Worm (Caenorhabditis elegans) whole organism, L1 larva: ENCODE measurements around the gene T05A7.6.

Experiments used
- C04F5.9 ChIP-seq: sonication (generic microtip); optimal IDR thresholded peaks from 2 replicates; lab custom pipeline; 2016; ENCODE audit warnings: missing genetic modification characterization, missing compliant biosample characterization
- C16A3.4 ChIP-seq: fragments of 150-350 bp; optimal IDR thresholded peaks from 2 replicates; lab custom pipeline; 2014; ENCODE audit warnings: missing biosample characterization, missing genetic modification characterization
- F16B12.6 ChIP-seq: fragments of 150-350 bp; optimal IDR thresholded peaks from 2 replicates; lab custom pipeline; 2014; ENCODE audit warnings: missing biosample characterization, missing genetic modification characterization
- Y116A8C.19 ChIP-seq: sonication (generic microtip); optimal IDR thresholded peaks from 2 replicates; lab custom pipeline; 2016; ENCODE audit warnings: missing compliant biosample characterization, missing genetic modification characterization, borderline replicate concordance
- alr-1 ChIP-seq: fragments of 200-800 bp; sonication (Bioruptor generic); optimal IDR thresholded peaks from 2 replicates; lab custom pipeline; 2018; ENCODE audit warnings: borderline replicate concordance, mild to moderate bottlenecking, missing genetic modification characterization, missing compliant biosample characterization
- ama-1 ChIP-seq: fragments of 150-350 bp; optimal IDR thresholded peaks from 2 replicates; lab custom pipeline; 2014
- blmp-1 ChIP-seq: fragments of 150-350 bp; optimal IDR thresholded peaks from 2 replicates; lab custom pipeline; 2014; ENCODE audit warnings: missing biosample characterization, missing genetic modification characterization
- ceh-8 ChIP-seq: fragments of 200-800 bp; sonication (Bioruptor generic); optimal IDR thresholded peaks from 2 replicates; lab custom pipeline; 2018; ENCODE audit warnings: mild to moderate bottlenecking, missing genetic modification characterization, moderate library complexity, missing compliant biosample characterization
- ceh-82 ChIP-seq, 3 experiments: fragments of 150-350 bp in 1 of 3; sonication (generic microtip) in 2 of 3; optimal IDR thresholded peaks; 2 replicates each; lab custom pipeline; 2014 to 2017; ENCODE audit warnings: missing biosample characterization in 3 of 3, missing genetic modification characterization in 3 of 3
- ceh-88 ChIP-seq: fragments of 200-800 bp; sonication (Bioruptor generic); IDR thresholded peaks from 2 replicates; pipeline ENCODE4 v1.3.6; 2022; ENCODE audit warnings: missing genetic modification characterization, missing compliant biosample characterization
- ces-1 ChIP-seq: fragments of 150-350 bp; optimal IDR thresholded peaks from 2 replicates; lab custom pipeline; 2014; ENCODE audit warnings: missing biosample characterization, missing genetic modification reagents, missing genetic modification characterization
- dpl-1 ChIP-seq, 3 experiments: fragments of 150-350 bp in 2 of 3; sonication (generic microtip) in 1 of 3; optimal IDR thresholded peaks; 2 replicates each; lab custom pipeline; 2014 to 2017; ENCODE audit warnings: missing biosample characterization in 3 of 3, missing genetic modification characterization in 3 of 3, missing genetic modification reagents in 3 of 3
- egl-13 ChIP-seq: sonication (generic microtip); optimal IDR thresholded peaks from 2 replicates; lab custom pipeline; 2016; ENCODE audit warnings: missing genotype, missing genetic modification reagents, missing genetic modification characterization, missing compliant biosample characterization
- fkh-4 ChIP-seq: sonication (generic microtip); optimal IDR thresholded peaks from 2 replicates; lab custom pipeline; 2016; ENCODE audit warnings: missing compliant biosample characterization, missing genetic modification characterization, borderline replicate concordance
- fkh-8 ChIP-seq: sonication (generic microtip); optimal IDR thresholded peaks from 2 replicates; lab custom pipeline; 2016; ENCODE audit warnings: mild to moderate bottlenecking, missing genetic modification characterization, missing compliant biosample characterization
- fos-1 ChIP-seq: fragments of 150-350 bp; optimal IDR thresholded peaks from 2 replicates; lab custom pipeline; 2014; ENCODE audit warnings: missing biosample characterization, missing genetic modification characterization
- grh-1 ChIP-seq: fragments of 200-800 bp; sonication (Bioruptor generic); IDR thresholded peaks from 2 replicates; pipeline ENCODE4 v1.3.6; 2022; ENCODE audit warnings: missing genetic modification reagents, missing genetic modification characterization, missing compliant biosample characterization
- hlh-17 ChIP-seq: fragments of 200-800 bp; sonication (Bioruptor generic); optimal IDR thresholded peaks from 2 replicates; lab custom pipeline; 2018; ENCODE audit warnings: missing genetic modification characterization, mild to moderate bottlenecking, missing compliant biosample characterization, moderate library complexity, borderline replicate concordance
- hlh-4 ChIP-seq: sonication (generic microtip); optimal IDR thresholded peaks from 2 replicates; lab custom pipeline; 2016; ENCODE audit warnings: mild to moderate bottlenecking, missing genetic modification characterization, missing compliant biosample characterization
- isw-1 ChIP-seq: fragments of 200-800 bp; sonication (Bioruptor generic); IDR thresholded peaks from 2 replicates; pipeline ENCODE4 v1.3.6; 2022; ENCODE audit warnings: missing genetic modification characterization, missing compliant biosample characterization
- jun-1 ChIP-seq: fragments of 150-350 bp; optimal IDR thresholded peaks from 2 replicates; lab custom pipeline; 2014; ENCODE audit warnings: missing biosample characterization, missing genetic modification reagents, missing genetic modification characterization
- lin-14 ChIP-seq: fragments of 200-800 bp; sonication (Bioruptor generic); optimal IDR thresholded peaks from 2 replicates; lab custom pipeline; 2018; ENCODE audit warnings: mild to moderate bottlenecking, missing genetic modification characterization, moderate library complexity, missing compliant biosample characterization
- lin-15B ChIP-seq: fragments of 150-350 bp; sonication (generic microtip); optimal IDR thresholded peaks from 3 replicates; lab custom pipeline; 2014; ENCODE audit warnings: missing biosample characterization, missing genetic modification characterization
- lin-35 ChIP-seq, 2 experiments: fragments of 150-350 bp; optimal IDR thresholded peaks; 2 replicates each; lab custom pipeline; 2014; ENCODE audit warnings: missing biosample characterization in 2 of 2, missing genetic modification characterization in 2 of 2, missing genetic modification reagents in 2 of 2
- lin-39 ChIP-seq: fragments of 150-350 bp; optimal IDR thresholded peaks from 2 replicates; lab custom pipeline; 2014; ENCODE audit warnings: missing biosample characterization, missing genetic modification reagents, missing genetic modification characterization
- lsy-2 ChIP-seq, 2 experiments: fragments of 150-350 bp; optimal IDR thresholded peaks; 2 replicates each; lab custom pipeline; 2014; ENCODE audit warnings: missing biosample characterization in 2 of 2, missing genetic modification characterization in 2 of 2
- mab-9 ChIP-seq: fragments of 200-800 bp; sonication (Bioruptor generic); IDR thresholded peaks from 2 replicates; pipeline ENCODE4 v1.3.6; 2022; ENCODE audit warnings: missing genetic modification reagents, missing genetic modification characterization, missing compliant biosample characterization
- mef-2 ChIP-seq: fragments of 150-350 bp; optimal IDR thresholded peaks from 2 replicates; lab custom pipeline; 2014; ENCODE audit warnings: missing biosample characterization, missing genetic modification characterization
- mep-1 ChIP-seq: fragments of 150-350 bp; optimal IDR thresholded peaks from 2 replicates; lab custom pipeline; 2014; ENCODE audit warnings: missing biosample characterization, missing genetic modification characterization
- nhr-12 ChIP-seq: sonication (generic microtip); optimal IDR thresholded peaks from 2 replicates; lab custom pipeline; 2017; ENCODE audit warnings: missing biosample characterization, missing genetic modification characterization
- nhr-19 ChIP-seq: fragments of 200-800 bp; sonication (Bioruptor generic); conservative IDR thresholded peaks from 2 replicates; pipeline ENCODE4 v1.3.6; 2022; ENCODE audit warnings: missing genetic modification characterization, missing compliant biosample characterization
- nhr-20 ChIP-seq: sonication (generic microtip); optimal IDR thresholded peaks from 2 replicates; lab custom pipeline; 2016; ENCODE audit warnings: mild to moderate bottlenecking, missing genetic modification characterization, missing compliant biosample characterization
- nhr-237 ChIP-seq: fragments of 150-350 bp; optimal IDR thresholded peaks from 2 replicates; lab custom pipeline; 2014; ENCODE audit warnings: missing biosample characterization, missing genetic modification characterization
- nhr-28 ChIP-seq: fragments of 150-350 bp; optimal IDR thresholded peaks from 2 replicates; lab custom pipeline; 2014; ENCODE audit warnings: missing biosample characterization, missing genetic modification characterization
- nhr-47 ChIP-seq: sonication (generic microtip); optimal IDR thresholded peaks from 2 replicates; lab custom pipeline; 2016; ENCODE audit warnings: mild to moderate bottlenecking, missing genetic modification characterization, moderate library complexity, missing compliant biosample characterization
- nhr-76 ChIP-seq: sonication (generic microtip); optimal IDR thresholded peaks from 2 replicates; lab custom pipeline; 2017; ENCODE audit warnings: missing biosample characterization, missing genetic modification characterization
- nhr-77 ChIP-seq: fragments of 150-350 bp; optimal IDR thresholded peaks from 2 replicates; lab custom pipeline; 2014; ENCODE audit warnings: missing biosample characterization, missing genetic modification characterization
- nhr-84 ChIP-seq: sonication (generic microtip); optimal IDR thresholded peaks from 2 replicates; lab custom pipeline; 2017; ENCODE audit warnings: missing biosample characterization, missing genetic modification characterization
- nhr-90 ChIP-seq: sonication (generic microtip); optimal IDR thresholded peaks from 2 replicates; lab custom pipeline; 2016; ENCODE audit warnings: mild to moderate bottlenecking, missing genetic modification characterization, missing compliant biosample characterization; ENCODE audit not compliant: poor library complexity
- pax-3 ChIP-seq: fragments of 200-800 bp; sonication (Bioruptor generic); optimal IDR thresholded peaks from 2 replicates; lab custom pipeline; 2018; ENCODE audit warnings: mild to moderate bottlenecking, missing genetic modification characterization, moderate library complexity, missing compliant biosample characterization
- rnt-1 ChIP-seq: sonication (generic microtip); optimal IDR thresholded peaks from 2 replicates; lab custom pipeline; 2016; ENCODE audit warnings: mild to moderate bottlenecking, missing genetic modification characterization, moderate library complexity, missing compliant biosample characterization
- skn-1 ChIP-seq: fragments of 150-350 bp; optimal IDR thresholded peaks from 2 replicates; lab custom pipeline; 2014; ENCODE audit warnings: missing biosample characterization, missing genetic modification characterization
- sptf-1 ChIP-seq: fragments of 150-350 bp; optimal IDR thresholded peaks from 2 replicates; lab custom pipeline; 2014; ENCODE audit warnings: missing biosample characterization, missing genetic modification characterization
- sup-37 ChIP-seq: fragments of 200-800 bp; sonication (Bioruptor generic); optimal IDR thresholded peaks from 2 replicates; lab custom pipeline; 2018; ENCODE audit warnings: mild to moderate bottlenecking, missing genetic modification characterization, missing compliant biosample characterization
- tbx-2 ChIP-seq: sonication (generic microtip); optimal IDR thresholded peaks from 2 replicates; lab custom pipeline; 2016; ENCODE audit warnings: missing genetic modification characterization, missing compliant biosample characterization
- tlp-1 ChIP-seq: fragments of 150-350 bp; optimal IDR thresholded peaks from 2 replicates; lab custom pipeline; 2014; ENCODE audit warnings: missing biosample characterization, missing genetic modification characterization
- unc-30 ChIP-seq: sonication (generic microtip); optimal IDR thresholded peaks from 2 replicates; lab custom pipeline; 2017; ENCODE audit warnings: missing biosample characterization, missing genetic modification characterization
- unc-62 ChIP-seq: fragments of 150-350 bp; optimal IDR thresholded peaks from 2 replicates; lab custom pipeline; 2014; ENCODE audit warnings: missing biosample characterization, missing genetic modification reagents, missing genetic modification characterization
- unc-86 ChIP-seq: sonication (generic microtip); optimal IDR thresholded peaks from 2 replicates; lab custom pipeline; 2016; ENCODE audit warnings: missing genetic modification characterization, missing compliant biosample characterization
- unc-98 ChIP-seq: fragments of 200-800 bp; sonication (Bioruptor generic); IDR thresholded peaks from 2 replicates; pipeline ENCODE4 v1.3.6; 2022; ENCODE audit warnings: missing genetic modification characterization, missing compliant biosample characterization
- vab-15 ChIP-seq: sonication (generic microtip); optimal IDR thresholded peaks from 2 replicates; lab custom pipeline; 2017; ENCODE audit warnings: missing genotype, mild to moderate bottlenecking, missing genetic modification characterization, missing compliant biosample characterization
- zag-1 ChIP-seq: fragments of 150-350 bp; optimal IDR thresholded peaks from 2 replicates; lab custom pipeline; 2014; ENCODE audit warnings: missing biosample characterization, missing genetic modification characterization
- ztf-11 ChIP-seq, 2 experiments: sonication (generic microtip); optimal IDR thresholded peaks; 2 replicates each; lab custom pipeline; 2016 to 2017; ENCODE audit warnings: missing genetic modification characterization in 2 of 2, missing biosample characterization in 1 of 2, missing compliant biosample characterization in 1 of 2
- ztf-4 ChIP-seq: fragments of 150-350 bp; optimal IDR thresholded peaks from 2 replicates; lab custom pipeline; 2014; ENCODE audit warnings: missing biosample characterization, missing genetic modification characterization

The T05A7.6 gene

DNA sequence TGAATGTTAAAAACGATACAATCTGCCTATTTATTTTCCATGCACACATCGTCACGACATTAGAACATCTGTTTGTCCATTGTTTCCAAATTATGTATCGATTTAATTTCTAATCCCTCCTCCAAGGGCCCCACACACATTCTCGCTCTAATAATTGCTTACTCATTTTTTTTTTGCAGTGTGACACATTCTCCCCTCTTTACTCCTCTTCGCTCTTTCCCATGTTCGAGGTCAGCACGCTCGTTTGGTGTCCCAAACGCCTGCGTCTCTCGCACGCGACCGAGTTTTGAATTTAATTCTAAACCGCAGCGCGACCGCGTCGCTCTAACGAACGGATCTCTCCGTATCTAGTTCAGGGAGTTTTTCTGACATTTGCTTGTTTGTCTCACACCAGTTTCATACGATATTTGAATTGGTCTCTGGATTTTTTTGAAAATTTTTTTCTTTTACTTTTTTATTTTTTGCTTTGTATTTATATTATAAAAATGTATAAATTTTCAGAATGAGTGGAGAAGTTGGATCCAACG lies 1.1 kb upstream of the T05A7.6 start, which contains the start of the genes clec-140 and hmg-11:
Gene clec-140, plus strand, starts transcription at position 477 of the 527 bp plus-strand sequence.
Gene hmg-11, plus strand, starts transcription at position 502 of the 527 bp plus-strand sequence.
- TF ChIP-seq C04F5.9, result no peak
- TF ChIP-seq pax-3, result no peak
- no peak for TF ChIP-seq hlh-4
- TF ChIP-seq fkh-8, result peak; percentile 42
- TF ChIP-seq ceh-8 (GFP tag; lab: Kevin White, UChicago), result no peak
- peak; percentile 28 for TF ChIP-seq lin-15B (tag; lab: Kevin White, UChicago)
- TF ChIP-seq nhr-77 (tag; lab: Kevin White, UChicago), result no peak
- TF ChIP-seq fkh-4 (tag; lab: Kevin White, UChicago), result no peak
- no peak for TF ChIP-seq alr-1
- TF ChIP-seq nhr-28 (tag; lab: Kevin White, UChicago), result no peak
- TF ChIP-seq lin-14 (GFP tag; lab: Kevin White, UChicago), result peak; percentile 96
- no peak for TF ChIP-seq unc-62 (GFP tag; lab: Kevin White, UChicago)
- TF ChIP-seq fos-1 (tag; lab: Kevin White, UChicago), result no peak
- peak; percentile 19 for TF ChIP-seq nhr-20
- TF ChIP-seq egl-13, result no peak
- peak in 2 of 3 experiments; percentile 9 to 79 for TF ChIP-seq ceh-82 (tag; optimal IDR thresholded peaks at IDR 0.05; lab: Kevin White, UChicago)
- no peak for TF ChIP-seq isw-1 (GFP tag; lab: Robert Waterston, UW)
- peak; percentile 48 to 76 for TF ChIP-seq lsy-2 (tag; optimal IDR thresholded peaks at IDR 0.05; lab: Kevin White, UChicago)
- TF ChIP-seq unc-30 (tag; lab: Kevin White, UChicago), result no peak
- TF ChIP-seq unc-86 (tag; lab: Kevin White, UChicago), result no peak
- no peak for TF ChIP-seq mef-2 (tag; lab: Kevin White, UChicago)
- peak; percentile 2 for TF ChIP-seq F16B12.6 (tag; lab: Kevin White, UChicago)
- no peak for TF ChIP-seq mab-9 (GFP tag; lab: Robert Waterston, UW)
- peak; percentile 17 to 60 (median 17) for TF ChIP-seq dpl-1 (GFP tag; optimal IDR thresholded peaks at IDR 0.05; lab: Kevin White, UChicago)
- TF ChIP-seq nhr-76 (tag; lab: Kevin White, UChicago), result no peak
- TF ChIP-seq vab-15 (tag; lab: Kevin White, UChicago), result no peak
- peak; percentile 13 for TF ChIP-seq jun-1 (tag; lab: Kevin White, UChicago)
- no peak for TF ChIP-seq nhr-84
- TF ChIP-seq ztf-11 (tag; optimal IDR thresholded peaks at IDR 0.05; lab: Kevin White, UChicago), result peak in 1 of 2 experiments; percentile 55
- no peak for TF ChIP-seq lin-39
- no peak for TF ChIP-seq ceh-88 (GFP tag; lab: Robert Waterston, UW)
- TF ChIP-seq nhr-90 (tag; lab: Kevin White, UChicago), result no peak
- no peak for TF ChIP-seq ces-1 (GFP tag; lab: Kevin White, UChicago)
- TF ChIP-seq rnt-1, result peak; percentile 46
- no peak for TF ChIP-seq hlh-17
- TF ChIP-seq unc-98 (GFP tag; lab: Robert Waterston, UW), result no peak
- TF ChIP-seq grh-1 (GFP tag; lab: Robert Waterston, UW), result no peak
- TF ChIP-seq tbx-2 (tag; lab: Kevin White, UChicago), result no peak
- no peak for TF ChIP-seq blmp-1 (tag; lab: Kevin White, UChicago)
- no peak for TF ChIP-seq sptf-1 (tag; lab: Kevin White, UChicago)
- peak; percentile 61 for TF ChIP-seq mep-1 (tag; lab: Kevin White, UChicago)
- TF ChIP-seq ama-1, result no peak
- TF ChIP-seq nhr-47 (tag; lab: Kevin White, UChicago), result no peak
- no peak for TF ChIP-seq ztf-4 (tag; lab: Kevin White, UChicago)
- TF ChIP-seq zag-1 (tag; lab: Kevin White, UChicago), result no peak
- TF ChIP-seq tlp-1, result no peak
- no peak for TF ChIP-seq sup-37 (GFP tag; lab: Kevin White, UChicago)
- peak; percentile 19 for TF ChIP-seq skn-1 (tag; lab: Kevin White, UChicago)
- TF ChIP-seq nhr-12, result no peak
- no peak for TF ChIP-seq nhr-19 (GFP tag; lab: Robert Waterston, UW)
- TF ChIP-seq Y116A8C.19 (tag; lab: Kevin White, UChicago), result no peak
- peak; percentile 49 to 70 for TF ChIP-seq lin-35 (GFP tag; optimal IDR thresholded peaks at IDR 0.05; lab: Kevin White, UChicago)
- peak; percentile 0 for TF ChIP-seq C16A3.4 (tag; lab: Kevin White, UChicago)
- no peak for TF ChIP-seq nhr-237 (tag; lab: Kevin White, UChicago)
